Fruit fly (Drosophila melanogaster) whole organism, embryonic: ENCODE data around the gene ens.

Experiments
- ATbp ChIP-seq: fragments of 200-800 bp; sonication (Bioruptor generic); optimal IDR thresholded peaks from 2 replicates; lab custom pipeline; 2017; ENCODE audit warnings: missing biosample characterization, mild to moderate bottlenecking, missing genetic modification characterization, missing genetic modification reagents
- Atf6 ChIP-seq: fragments of 200-800 bp; sonication (Bioruptor generic); IDR thresholded peaks from 2 replicates; pipeline ENCODE4 v1.3.6; 2022; ENCODE audit warnings: missing biosample characterization, missing genetic modification characterization
- CG11093 ChIP-seq: fragments of 200-800 bp; sonication (Bioruptor generic); IDR thresholded peaks from 3 replicates; pipeline ENCODE4 v1.3.6; 2022; ENCODE audit warnings: missing biosample characterization, missing genetic modification characterization
- CG11695 ChIP-seq: fragments of 200-800 bp; sonication (Bioruptor generic); IDR thresholded peaks from 3 replicates; pipeline ENCODE4 v1.3.6; 2022; ENCODE audit warnings: missing biosample characterization, missing genetic modification characterization
- CG12104 ChIP-seq: fragments of 200-800 bp; sonication (Bioruptor generic); optimal IDR thresholded peaks from 3 replicates; lab custom pipeline; 2016; ENCODE audit warnings: missing biosample characterization, missing genetic modification characterization
- CG12219 ChIP-seq: fragments of 200-800 bp; sonication (Bioruptor generic); optimal IDR thresholded peaks from 3 replicates; lab custom pipeline; 2018; ENCODE audit warnings: missing biosample characterization, mild to moderate bottlenecking, missing genetic modification characterization
- CG15011 ChIP-seq: fragments of 200-800 bp; sonication (Bioruptor generic); optimal IDR thresholded peaks from 3 replicates; lab custom pipeline; 2018; ENCODE audit warnings: missing biosample characterization, mild to moderate bottlenecking, missing genetic modification characterization
- CG15696 ChIP-seq: fragments of 200-800 bp; sonication (Bioruptor generic); optimal IDR thresholded peaks from 2 replicates; lab custom pipeline; 2019; ENCODE audit warnings: missing biosample characterization, mild to moderate bottlenecking, missing genetic modification characterization, moderate library complexity
- CG17912 ChIP-seq: fragments of 200-800 bp; sonication (Bioruptor generic); optimal IDR thresholded peaks from 2 replicates; lab custom pipeline; 2018; ENCODE audit warnings: missing biosample characterization, mild to moderate bottlenecking, missing genetic modification characterization
- CG18262 ChIP-seq: fragments of 200-800 bp; optimal IDR thresholded peaks from 3 replicates; lab custom pipeline; 2019; ENCODE audit warnings: missing biosample characterization, mild to moderate bottlenecking, missing genetic modification characterization, moderate library complexity
- CG1832 ChIP-seq: fragments of 200-800 bp; sonication (Bioruptor generic); optimal IDR thresholded peaks from 2 replicates; lab custom pipeline; 2017; ENCODE audit warnings: missing biosample characterization, mild to moderate bottlenecking, missing genetic modification characterization, inconsistent platforms
- CG2129 ChIP-seq: fragments of 200-800 bp; sonication (Bioruptor generic); IDR thresholded peaks from 2 replicates; pipeline ENCODE4 v1.3.6; 2022; ENCODE audit warnings: missing biosample characterization, missing genetic modification characterization; ENCODE audit not compliant: partially characterized antibody
- CG2199 ChIP-seq: fragments of 200-800 bp; sonication (Bioruptor generic); IDR thresholded peaks from 3 replicates; pipeline ENCODE4 v1.3.6; 2022; ENCODE audit warnings: missing biosample characterization, missing genetic modification characterization
- CG4282 ChIP-seq: fragments of 200-800 bp; sonication (Bioruptor generic); optimal IDR thresholded peaks from 2 replicates; lab custom pipeline; 2016; ENCODE audit warnings: missing biosample characterization, missing genetic modification characterization
- CG6689 ChIP-seq: fragments of 200-800 bp; sonication (Bioruptor generic); IDR thresholded peaks from 2 replicates; pipeline ENCODE4 v1.3.6; 2022; ENCODE audit warnings: missing biosample characterization, missing genetic modification characterization
- CG7372 ChIP-seq: fragments of 200-800 bp; sonication (Bioruptor generic); IDR thresholded peaks from 2 replicates; pipeline ENCODE4 v1.3.6; 2022; ENCODE audit warnings: missing biosample characterization, missing genetic modification characterization
- CG7745 ChIP-seq: fragments of 200-800 bp; sonication (Bioruptor generic); optimal IDR thresholded peaks from 2 replicates; lab custom pipeline; 2018; ENCODE audit warnings: missing biosample characterization, mild to moderate bottlenecking, missing genetic modification characterization, moderate library complexity
- CG7963 ChIP-seq: fragments of 200-800 bp; sonication (Bioruptor generic); IDR thresholded peaks from 3 replicates; pipeline ENCODE4 v1.3.6; 2022; ENCODE audit warnings: missing biosample characterization, missing genetic modification characterization; ENCODE audit not compliant: partially characterized antibody
- CG8478 ChIP-seq: fragments of >200 bp; optimal IDR thresholded peaks from 2 replicates; lab custom pipeline; 2018
- CG9437 ChIP-seq: fragments of 200-800 bp; sonication (Bioruptor generic); optimal IDR thresholded peaks from 2 replicates; lab custom pipeline; 2018; ENCODE audit warnings: missing biosample characterization, mild to moderate bottlenecking, missing genetic modification characterization
- CG9876 ChIP-seq: fragments of 200-800 bp; sonication (Bioruptor generic); optimal IDR thresholded peaks from 2 replicates; lab custom pipeline; 2016; ENCODE audit warnings: missing biosample characterization, missing genetic modification characterization
- Camta ChIP-seq: fragments of 200-800 bp; sonication (Bioruptor generic); optimal IDR thresholded peaks from 2 replicates; lab custom pipeline; 2016; ENCODE audit warnings: missing biosample characterization, missing genetic modification characterization
- D ChIP-seq, 2 experiments: fragments of 200-800 bp in 1 of 2; fragments of >200 bp in 1 of 2; sonication (Bioruptor generic) in 1 of 2; optimal IDR thresholded peaks; 2 replicates in 1 of 2; 3 replicates in 1 of 2; lab custom pipeline; 2017; ENCODE audit warnings: mild to moderate bottlenecking in 1 of 2, missing biosample characterization in 1 of 2, missing genetic modification characterization in 1 of 2, missing genetic modification reagents in 1 of 2
- Dip3 ChIP-seq: fragments of 200-800 bp; sonication (Bioruptor generic); optimal IDR thresholded peaks from 3 replicates; lab custom pipeline; 2016; ENCODE audit warnings: missing biosample characterization, missing genetic modification characterization
- HmgZ ChIP-seq: fragments of 200-800 bp; sonication (Bioruptor generic); optimal IDR thresholded peaks from 2 replicates; lab custom pipeline; 2018; ENCODE audit warnings: missing biosample characterization, mild to moderate bottlenecking, missing genetic modification characterization
- Jarid2 ChIP-seq: fragments of 200-800 bp; sonication (Bioruptor generic); optimal IDR thresholded peaks from 3 replicates; lab custom pipeline; 2017; ENCODE audit warnings: mild to moderate bottlenecking, missing biosample characterization, missing genetic modification reagents, missing genetic modification characterization
- Kr ChIP-seq: fragments of 200-800 bp; sonication (Bioruptor generic); optimal IDR thresholded peaks from 2 replicates; lab custom pipeline; 2017; ENCODE audit warnings: missing biosample characterization, mild to moderate bottlenecking, missing genetic modification characterization
- Lpt ChIP-seq: fragments of >200 bp; optimal IDR thresholded peaks from 2 replicates; lab custom pipeline; 2018; ENCODE audit warnings: missing biosample characterization, missing genetic modification characterization
- MBD-R2 ChIP-seq: fragments of 200-800 bp; sonication (Bioruptor generic); IDR thresholded peaks from 2 replicates; pipeline ENCODE4 v1.3.6; 2022; ENCODE audit warnings: missing biosample characterization, missing genetic modification characterization
- Max ChIP-seq: fragments of 200-800 bp; sonication (Bioruptor generic); optimal IDR thresholded peaks from 2 replicates; lab custom pipeline; 2016; ENCODE audit warnings: missing biosample characterization, mild to moderate bottlenecking, missing genetic modification characterization
- Scr ChIP-seq: fragments of 200-800 bp; sonication (Bioruptor generic); IDR thresholded peaks from 2 replicates; pipeline ENCODE4 v1.3.6; 2022; ENCODE audit warnings: missing biosample characterization, missing genetic modification characterization; ENCODE audit not compliant: partially characterized antibody
- Sry-δ ChIP-seq: fragments of 200-800 bp; sonication (Bioruptor generic); optimal IDR thresholded peaks from 2 replicates; lab custom pipeline; 2016; ENCODE audit warnings: missing biosample characterization, missing genetic modification characterization
- Ssrp ChIP-seq: fragments of 200-800 bp; sonication (Bioruptor generic); optimal IDR thresholded peaks from 2 replicates; lab custom pipeline; 2018; ENCODE audit warnings: missing biosample characterization, mild to moderate bottlenecking, missing genetic modification characterization, moderate library complexity
- Tbp ChIP-seq: fragments of >200 bp; optimal IDR thresholded peaks from 2 replicates; lab custom pipeline; 2018; ENCODE audit warnings: missing biosample characterization, missing genetic modification characterization
- bbx ChIP-seq: fragments of 200-800 bp; sonication (Bioruptor generic); IDR thresholded peaks from 2 replicates; pipeline ENCODE4 v1.3.6; 2022; ENCODE audit warnings: missing biosample characterization, missing genetic modification characterization; ENCODE audit not compliant: partially characterized antibody
- cg ChIP-seq: fragments of 200-800 bp; sonication (Bioruptor generic); optimal IDR thresholded peaks from 3 replicates; lab custom pipeline; 2019; ENCODE audit warnings: missing biosample characterization, mild to moderate bottlenecking, missing genetic modification characterization, moderate library complexity
- dati ChIP-seq: fragments of 200-800 bp; sonication (Bioruptor generic); IDR thresholded peaks from 2 replicates; pipeline ENCODE4 v1.3.6; 2022; ENCODE audit warnings: missing biosample characterization, missing genetic modification characterization
- gce ChIP-seq: fragments of 200-800 bp; sonication (Bioruptor generic); IDR thresholded peaks from 3 replicates; pipeline ENCODE4 v1.3.6; 2022; ENCODE audit warnings: missing biosample characterization, missing genetic modification characterization
- gro ChIP-seq: fragments of 200-800 bp; sonication (Bioruptor generic); optimal IDR thresholded peaks from 2 replicates; lab custom pipeline; 2016; ENCODE audit warnings: missing biosample characterization, missing genetic modification characterization
- hbn ChIP-seq: fragments of 200-800 bp; sonication (Bioruptor generic); IDR thresholded peaks from 2 replicates; pipeline ENCODE4 v1.3.6; 2022; ENCODE audit warnings: missing biosample characterization, missing genetic modification characterization; ENCODE audit not compliant: partially characterized antibody
- kni ChIP-seq: fragments of 200-800 bp; sonication (Bioruptor generic); optimal IDR thresholded peaks from 3 replicates; lab custom pipeline; 2017; ENCODE audit warnings: mild to moderate bottlenecking, missing biosample characterization, missing genetic modification reagents, missing genetic modification characterization
- lilli ChIP-seq: fragments of 200-800 bp; sonication (Bioruptor generic); optimal IDR thresholded peaks from 3 replicates; lab custom pipeline; 2016; ENCODE audit warnings: missing biosample characterization, missing genetic modification characterization
- luna ChIP-seq: fragments of 200-800 bp; sonication (Bioruptor generic); optimal IDR thresholded peaks from 2 replicates; lab custom pipeline; 2016; ENCODE audit warnings: missing biosample characterization, missing genetic modification characterization
- pho ChIP-seq: fragments of 200-800 bp; sonication (Bioruptor generic); optimal IDR thresholded peaks from 2 replicates; lab custom pipeline; 2016; ENCODE audit warnings: missing biosample characterization, missing genetic modification characterization
- sna ChIP-seq: fragments of 200-800 bp; sonication (Bioruptor generic); IDR thresholded peaks from 2 replicates; pipeline ENCODE4 v1.3.6; 2022; ENCODE audit warnings: missing biosample characterization, missing genetic modification characterization; ENCODE audit not compliant: partially characterized antibody
- sqz ChIP-seq: fragments of 200-800 bp; sonication (Bioruptor generic); optimal IDR thresholded peaks from 3 replicates; lab custom pipeline; 2018; ENCODE audit warnings: missing biosample characterization, mild to moderate bottlenecking, missing genetic modification characterization
- tin ChIP-seq: fragments of 200-800 bp; sonication (Bioruptor generic); optimal IDR thresholded peaks from 3 replicates; lab custom pipeline; 2016; ENCODE audit warnings: missing biosample characterization, missing genetic modification characterization
- wek ChIP-seq: fragments of 200-800 bp; sonication (Bioruptor generic); optimal IDR thresholded peaks from 3 replicates; lab custom pipeline; 2018; ENCODE audit warnings: missing biosample characterization, mild to moderate bottlenecking, missing genetic modification characterization, moderate library complexity
- yki ChIP-seq: fragments of >200 bp; optimal IDR thresholded peaks from 3 replicates; lab custom pipeline; 2018
- zen2 ChIP-seq: fragments of 200-800 bp; sonication (Bioruptor generic); IDR thresholded peaks from 3 replicates; pipeline ENCODE4 v1.3.6; 2022; ENCODE audit warnings: missing biosample characterization, missing genetic modification characterization; ENCODE audit not compliant: partially characterized antibody

Gene ens

DNA sequence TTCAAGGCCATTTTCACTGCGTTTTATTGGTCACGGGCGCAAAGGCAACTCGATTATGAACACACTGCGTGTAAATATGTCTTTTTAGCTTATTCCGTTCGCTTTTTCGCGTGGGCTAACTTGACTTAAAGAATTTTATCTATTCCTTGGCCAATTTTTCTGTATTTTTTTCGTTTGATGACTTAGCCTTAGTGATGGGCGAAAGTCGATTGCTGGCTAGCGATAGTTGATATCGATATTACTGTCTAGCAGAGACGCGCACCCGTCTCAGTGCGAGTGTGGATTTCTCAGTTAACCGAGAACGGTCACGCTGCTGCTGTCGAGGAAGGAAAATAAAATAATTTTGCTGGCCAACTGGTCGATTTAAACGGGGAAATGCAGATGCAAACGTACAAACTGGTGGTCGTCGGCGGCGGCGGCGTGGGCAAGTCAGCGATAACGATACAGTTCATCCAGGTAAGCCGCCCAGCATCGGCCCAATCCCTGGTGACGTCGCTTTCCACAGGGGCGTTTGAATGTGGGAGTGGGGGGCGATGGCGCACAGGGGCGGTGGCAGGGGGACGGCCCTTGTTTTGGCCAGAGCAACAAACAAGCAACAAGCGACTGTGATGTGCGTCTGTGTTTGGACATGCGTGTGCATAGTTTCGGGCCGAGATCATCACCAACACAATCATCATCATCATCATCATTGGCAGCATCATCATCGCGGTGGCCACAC lies 4.6 kb upstream of the ens start, which contains the start of the genes Rop and Ras64B (continued):
- TF ChIP-seq CG6689 (GFP tag; lab: Robert Waterston, UW) (0 out of 2 replicates have a peak, but pooled peaks have one; percentile 22), yki (lab: Kevin White, UChicago) (no peak), sqz (peak; percentile 94), kni (GFP tag; lab: Kevin White, UChicago) (no peak), CG18262 (tag; lab: Kevin White, UChicago) (peak; percentile 15), hbn (GFP tag; lab: Robert Waterston, UW) (peak; percentile 73), CG7372 (GFP tag; lab: Robert Waterston, UW) (no peak), CG11695 (no peak), pho (GFP tag; lab: Kevin White, UChicago) (peak; percentile 6), Dip3 (no peak), CG9876 (no peak), HmgZ (tag; lab: Kevin White, UChicago) (peak; percentile 89), CG17912 (GFP tag; lab: Kevin White, UChicago) (no peak), sna (GFP tag; lab: Robert Waterston, UW) (peak; percentile 71), tin (GFP tag; lab: Kevin White, UChicago) (no peak), luna (GFP tag; lab: Kevin White, UChicago) (peak; percentile 32), CG12219 (GFP tag; lab: Kevin White, UChicago) (no peak), CG4282 (no peak), cg (GFP tag; lab: Kevin White, UChicago) (peak; percentile 35), Jarid2 (peak; percentile 62), D (optimal IDR thresholded peaks at IDR 0.05; lab: Kevin White, UChicago) (no peak), D (GFP tag; optimal IDR thresholded peaks at IDR 0.05; lab: Kevin White, UChicago) (no peak), dati (GFP tag; lab: Robert Waterston, UW) (no peak), bbx (GFP tag; lab: Robert Waterston, UW) (peak; percentile 81), Max (GFP tag; lab: Kevin White, UChicago) (peak; percentile 17), CG11093 (GFP tag; lab: Robert Waterston, UW) (no peak), Lpt (no peak), Scr (GFP tag; lab: Robert Waterston, UW) (peak; percentile 85), Atf6 (GFP tag; lab: Robert Waterston, UW) (no peak), Ssrp (no peak), CG2199 (GFP tag; lab: Robert Waterston, UW) (no peak), Tbp (GFP tag; lab: Kevin White, UChicago) (no peak), zen2 (no peak; the same call in 1 of the 3 replicates), ATbp (GFP tag; lab: Kevin White, UChicago) (no peak), CG7745 (tag; lab: Kevin White, UChicago) (no peak), CG15011 (GFP tag; lab: Kevin White, UChicago) (no peak), wek (GFP tag; lab: Kevin White, UChicago) (no peak), CG12104 (GFP tag; lab: Kevin White, UChicago) (no peak), Sry-δ (GFP tag; lab: Kevin White, UChicago) (peak; percentile 99), CG7963 (peak; percentile 77), gce (GFP tag; lab: Robert Waterston, UW) (no peak; the same call in 2 of the 3 replicates), CG15696 (no peak), MBD-R2 (peak; percentile 84), gro (GFP tag; lab: Kevin White, UChicago) (peak; percentile 53), lilli (peak; percentile 46), CG1832 (GFP tag; lab: Kevin White, UChicago) (no peak), CG8478 (no peak), CG9437 (GFP tag; lab: Kevin White, UChicago) (no peak), Camta (no peak), CG2129 (peak; percentile 45; the same call in 1 of the 2 replicates), Kr (GFP tag; lab: Kevin White, UChicago) (no peak)
